Worm (Caenorhabditis elegans): ENCODE data around the gene Y57G11C.22.

Y57G11C.22 gene

DNA sequence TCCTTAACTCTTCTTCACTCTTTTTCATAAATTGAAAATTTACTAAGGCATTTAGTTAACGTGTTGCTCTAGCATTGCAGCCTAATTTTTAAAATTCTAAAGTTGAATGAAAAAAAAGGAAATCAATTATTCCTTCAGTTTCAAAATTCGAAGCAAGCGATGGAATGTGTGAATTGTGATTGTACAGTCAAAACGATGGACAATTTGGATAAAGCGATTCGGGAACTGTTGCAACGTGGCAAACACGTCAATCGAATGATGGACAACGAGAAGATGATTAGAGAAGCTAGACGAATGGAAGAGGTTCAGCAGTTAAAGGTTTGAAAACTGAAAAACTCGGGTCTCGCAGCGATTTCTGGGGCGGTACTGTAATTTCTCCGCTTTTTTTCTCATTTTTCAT is 37.8 kb upstream of the Y57G11C.22 start, which contains the start of gene Y57G11C.14:
Gene Y57G11C.14 (plus strand): TSS at position 126 of the 400 bp plus-strand sequence.
- TF ChIP-seq ceh-13 (GFP tag; optimal IDR thresholded peaks at IDR 0.05) = no peak
- no peak for TF ChIP-seq flt-1 (GFP tag; IDR thresholded peaks at IDR 0.05)
- TF ChIP-seq hmbx-1 (tag; optimal IDR thresholded peaks at IDR 0.05) = no peak
- TF ChIP-seq ets-7 (tag; optimal IDR thresholded peaks at IDR 0.05) = no peak
- no peak for TF ChIP-seq hmg-4 (GFP tag; optimal IDR thresholded peaks at IDR 0.05)
- TF ChIP-seq hnd-1 (tag; optimal IDR thresholded peaks at IDR 0.05) = no peak
- TF ChIP-seq tbx-11 (GFP tag; IDR thresholded peaks at IDR 0.05) = no peak
- TF ChIP-seq ceh-36 (tag; optimal IDR thresholded peaks at IDR 0.05) = no peak
- no peak for TF ChIP-seq scrt-1 (GFP tag; IDR thresholded peaks at IDR 0.05)
- TF ChIP-seq B0310.2 (tag; optimal IDR thresholded peaks at IDR 0.05) = no peak
- no peak for TF ChIP-seq tbx-37 (GFP tag; conservative IDR thresholded peaks at IDR 0.05)
- TF ChIP-seq aly-1 (tag; optimal IDR thresholded peaks at IDR 0.05) = no peak
- no peak for TF ChIP-seq sea-1 (GFP tag; conservative IDR thresholded peaks at IDR 0.05)
- TF ChIP-seq ama-1 (optimal IDR thresholded peaks at IDR 0.05) = no peak

DNA sequence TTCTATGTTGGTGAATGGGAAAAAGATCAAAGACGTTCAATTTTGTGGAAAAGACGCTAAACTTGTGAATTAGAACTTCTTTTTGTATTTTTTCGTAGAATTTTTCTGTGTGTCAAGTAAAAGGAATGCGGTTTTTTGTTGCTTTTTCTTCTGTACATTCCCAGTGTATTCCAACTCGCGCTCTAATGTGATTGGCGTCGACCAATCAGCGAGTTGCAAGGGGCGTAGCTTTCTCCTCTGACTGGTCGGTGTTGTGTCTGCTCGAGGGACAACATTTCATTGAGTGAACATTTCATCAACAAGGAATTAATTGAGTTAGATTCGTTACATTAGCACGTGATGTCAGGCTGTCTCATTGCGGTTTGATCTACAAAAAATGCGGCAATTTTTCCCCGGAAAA is 36.1 kb upstream of the Y57G11C.22 start:
- no peak for TF ChIP-seq aly-1 (tag; optimal IDR thresholded peaks at IDR 0.05)
- TF ChIP-seq F13C5.2 (tag; optimal IDR thresholded peaks at IDR 0.05) = no peak
- TF ChIP-seq sea-1 (GFP tag; conservative IDR thresholded peaks at IDR 0.05) = no peak
- no peak for TF ChIP-seq ets-7 (tag; optimal IDR thresholded peaks at IDR 0.05)
- no peak for TF ChIP-seq hnd-1 (tag; optimal IDR thresholded peaks at IDR 0.05)
- no peak for TF ChIP-seq B0310.2 (tag; optimal IDR thresholded peaks at IDR 0.05)
- TF ChIP-seq tra-4 (tag; optimal IDR thresholded peaks at IDR 0.05) = no peak
- no peak for TF ChIP-seq hmg-4 (GFP tag; optimal IDR thresholded peaks at IDR 0.05)
- TF ChIP-seq scrt-1 (GFP tag; IDR thresholded peaks at IDR 0.05) = no peak
- TF ChIP-seq hmbx-1 (tag; optimal IDR thresholded peaks at IDR 0.05) = no peak
- no peak for TF ChIP-seq pes-1 (GFP tag; IDR thresholded peaks at IDR 0.05)
- TF ChIP-seq tbx-37 (GFP tag; conservative IDR thresholded peaks at IDR 0.05) = no peak
- no peak for TF ChIP-seq ceh-13 (GFP tag; optimal IDR thresholded peaks at IDR 0.05)
- TF ChIP-seq ceh-36 (tag; optimal IDR thresholded peaks at IDR 0.05) = no peak
- TF ChIP-seq flt-1 (GFP tag; IDR thresholded peaks at IDR 0.05) = no peak

DNA sequence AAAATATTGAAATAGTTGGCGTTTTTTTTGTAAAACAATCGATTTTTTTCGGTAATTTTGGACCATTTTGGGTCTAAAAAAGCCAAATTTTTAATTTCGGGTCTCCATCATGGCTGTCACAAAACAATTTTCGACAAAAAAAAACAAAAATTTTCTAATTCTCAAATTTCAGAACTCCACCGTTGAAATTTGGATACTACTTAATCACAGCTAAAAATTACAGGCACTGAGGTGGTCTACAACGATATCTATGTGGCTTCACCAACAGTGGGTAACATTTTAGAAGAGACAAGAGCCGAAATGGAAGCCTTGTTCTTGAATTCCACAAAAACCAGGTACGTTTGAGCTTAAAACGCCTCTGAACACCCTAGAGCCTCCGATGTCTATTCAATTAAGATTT is 34.7 kb upstream of the Y57G11C.22 start, which contains the start of gene Y57G11C.1142:
Gene Y57G11C.1142 (plus strand): TSS at position 301 of the 400 bp plus-strand sequence.
- TF ChIP-seq flt-1 (GFP tag; IDR thresholded peaks at IDR 0.05) (no peak), sea-1 (GFP tag; conservative IDR thresholded peaks at IDR 0.05) (no peak), scrt-1 (GFP tag; IDR thresholded peaks at IDR 0.05) (no peak), tbx-11 (GFP tag; IDR thresholded peaks at IDR 0.05) (no peak), hmg-4 (GFP tag; optimal IDR thresholded peaks at IDR 0.05) (no peak), ama-1 (optimal IDR thresholded peaks at IDR 0.05) (no peak), ceh-13 (GFP tag; optimal IDR thresholded peaks at IDR 0.05) (no peak), tbx-37 (GFP tag; conservative IDR thresholded peaks at IDR 0.05) (no peak), ets-7 (tag; optimal IDR thresholded peaks at IDR 0.05) (no peak), hnd-1 (tag; optimal IDR thresholded peaks at IDR 0.05) (no peak), F13C5.2 (tag; optimal IDR thresholded peaks at IDR 0.05) (no peak), B0310.2 (tag; optimal IDR thresholded peaks at IDR 0.05) (no peak), aly-1 (tag; optimal IDR thresholded peaks at IDR 0.05) (no peak), tra-4 (tag; optimal IDR thresholded peaks at IDR 0.05) (no peak), ceh-36 (tag; optimal IDR thresholded peaks at IDR 0.05) (no peak), hmbx-1 (tag; optimal IDR thresholded peaks at IDR 0.05) (no peak), pes-1 (GFP tag; IDR thresholded peaks at IDR 0.05) (no peak)

DNA sequence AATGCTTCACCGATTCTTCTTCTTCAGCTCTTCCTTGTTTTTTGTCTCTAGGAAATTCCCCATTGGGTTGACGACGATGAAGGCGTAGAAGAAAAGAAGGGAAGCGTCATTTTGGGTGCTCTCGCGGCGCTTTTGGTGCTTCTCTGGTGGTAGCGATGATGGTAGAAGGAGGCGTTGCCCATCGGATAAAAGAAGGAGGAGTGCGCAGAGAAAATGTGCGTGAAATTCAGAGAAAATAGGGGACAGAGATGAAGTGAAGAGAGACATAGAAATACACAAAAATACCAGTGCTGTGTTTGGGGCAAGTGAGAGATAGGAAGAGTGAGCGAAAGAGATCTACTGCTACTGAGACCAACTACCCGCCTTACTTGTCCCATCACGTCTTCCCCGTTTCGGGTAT is 30.1 kb upstream of the Y57G11C.22 start, which contains the start of gene oig-5:
Gene oig-5 (plus strand): TSS at position 301 of the 400 bp plus-strand sequence.
- TF ChIP-seq hmbx-1 (tag; optimal IDR thresholded peaks at IDR 0.05) (no peak), scrt-1 (GFP tag; IDR thresholded peaks at IDR 0.05) (no peak), aly-1 (tag; optimal IDR thresholded peaks at IDR 0.05) (no peak), tra-4 (tag; optimal IDR thresholded peaks at IDR 0.05) (no peak), B0310.2 (tag; optimal IDR thresholded peaks at IDR 0.05) (no peak), ceh-13 (GFP tag; optimal IDR thresholded peaks at IDR 0.05) (no peak), ama-1 (optimal IDR thresholded peaks at IDR 0.05) (no peak), F13C5.2 (tag; optimal IDR thresholded peaks at IDR 0.05) (no peak), flt-1 (GFP tag; IDR thresholded peaks at IDR 0.05) (no peak)

DNA sequence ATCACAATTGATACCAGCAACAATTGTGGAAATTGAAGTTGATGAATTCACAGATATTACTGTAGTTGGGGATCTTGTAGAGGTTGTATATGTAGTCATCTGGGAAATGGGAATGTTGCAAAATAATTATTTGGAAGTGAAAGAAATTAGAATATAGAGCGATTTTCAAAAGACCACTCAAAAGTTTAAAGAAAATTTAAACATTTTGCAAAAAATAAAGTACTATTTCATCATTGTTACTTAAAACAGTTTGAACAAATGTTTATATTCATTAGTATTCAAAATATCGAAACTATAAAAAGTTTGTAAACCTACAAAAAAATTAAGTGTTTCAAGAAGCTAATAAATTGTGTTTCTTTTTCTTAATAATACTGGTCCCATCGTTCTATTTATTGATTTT is 20.7 kb upstream of the Y57G11C.22 start, which contains the start of gene Y57G11C.46:
Gene Y57G11C.46 (minus strand): TSS at position 101 of the 400 bp plus-strand sequence.
- TF ChIP-seq hmbx-1 (tag; optimal IDR thresholded peaks at IDR 0.05) = no peak
- TF ChIP-seq tra-4 (tag; optimal IDR thresholded peaks at IDR 0.05) = no peak
- TF ChIP-seq ceh-13 (GFP tag; optimal IDR thresholded peaks at IDR 0.05) = no peak
- TF ChIP-seq ets-7 (tag; optimal IDR thresholded peaks at IDR 0.05) = no peak
- TF ChIP-seq hmg-4 (GFP tag; optimal IDR thresholded peaks at IDR 0.05) = no peak
- no peak for TF ChIP-seq pes-1 (GFP tag; IDR thresholded peaks at IDR 0.05)
- no peak for TF ChIP-seq ama-1 (optimal IDR thresholded peaks at IDR 0.05)
- no peak for TF ChIP-seq aly-1 (tag; optimal IDR thresholded peaks at IDR 0.05)
- no peak for TF ChIP-seq scrt-1 (GFP tag; IDR thresholded peaks at IDR 0.05)
- TF ChIP-seq B0310.2 (tag; optimal IDR thresholded peaks at IDR 0.05) = no peak
- no peak for TF ChIP-seq F13C5.2 (tag; optimal IDR thresholded peaks at IDR 0.05)
- TF ChIP-seq sea-1 (GFP tag; conservative IDR thresholded peaks at IDR 0.05) = no peak
- TF ChIP-seq tbx-37 (GFP tag; conservative IDR thresholded peaks at IDR 0.05) = no peak
- TF ChIP-seq ceh-36 (tag; optimal IDR thresholded peaks at IDR 0.05) = no peak
- TF ChIP-seq tbx-11 (GFP tag; IDR thresholded peaks at IDR 0.05) = no peak
- TF ChIP-seq flt-1 (GFP tag; IDR thresholded peaks at IDR 0.05) = no peak

DNA sequence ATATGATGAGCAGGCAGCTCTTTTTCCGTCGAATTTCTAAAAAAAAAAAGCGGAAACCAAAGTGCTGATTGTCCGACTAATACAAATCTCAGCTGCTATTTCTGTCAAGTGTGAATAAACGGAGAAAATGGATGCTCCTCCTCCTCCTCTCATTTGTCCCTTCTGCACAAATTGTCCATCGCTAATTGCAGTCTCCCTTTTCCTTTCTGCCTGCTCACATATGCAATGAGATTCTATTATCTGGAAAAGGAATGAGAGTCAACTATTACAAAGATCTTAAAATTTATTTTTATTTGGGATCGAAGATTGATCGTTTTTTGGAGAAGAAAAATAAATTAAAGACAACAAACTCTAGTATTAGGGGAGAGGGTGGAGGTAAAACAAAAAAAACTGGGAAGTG is 14.7 kb upstream of the Y57G11C.22 start:
- TF ChIP-seq ama-1 (optimal IDR thresholded peaks at IDR 0.05) (peak; percentile 38), ceh-13 (GFP tag; optimal IDR thresholded peaks at IDR 0.05) (no peak), hmbx-1 (tag; optimal IDR thresholded peaks at IDR 0.05) (no peak), F13C5.2 (tag; optimal IDR thresholded peaks at IDR 0.05) (no peak)

DNA sequence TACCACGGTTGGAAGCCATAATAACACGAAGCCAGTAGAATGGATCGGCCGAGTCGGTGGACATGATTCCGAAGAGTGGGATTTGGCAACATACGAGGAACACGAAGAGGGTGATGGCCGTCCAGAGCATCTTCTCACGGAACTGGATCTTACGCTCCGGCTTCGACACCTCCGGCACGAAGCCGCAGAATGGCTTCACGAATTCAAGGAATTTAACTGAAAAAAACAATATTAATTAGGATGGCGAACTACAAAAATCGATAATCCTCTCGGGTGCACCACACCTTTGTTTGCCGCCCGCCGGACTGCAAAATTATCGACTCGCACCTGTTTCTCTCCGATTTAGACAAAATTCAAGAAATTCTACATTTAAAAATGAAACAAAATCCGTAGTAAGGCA is 12.8 kb upstream of the Y57G11C.22 start:
- TF ChIP-seq ets-7 (tag; optimal IDR thresholded peaks at IDR 0.05) = no peak
- TF ChIP-seq hmbx-1 (tag; optimal IDR thresholded peaks at IDR 0.05) = no peak
- TF ChIP-seq tbx-37 (GFP tag; conservative IDR thresholded peaks at IDR 0.05) = no peak
- no peak for TF ChIP-seq hmg-4 (GFP tag; optimal IDR thresholded peaks at IDR 0.05)
- no peak for TF ChIP-seq ceh-13 (GFP tag; optimal IDR thresholded peaks at IDR 0.05)
- no peak for TF ChIP-seq ama-1 (optimal IDR thresholded peaks at IDR 0.05)
- no peak for TF ChIP-seq flt-1 (GFP tag; IDR thresholded peaks at IDR 0.05)
- TF ChIP-seq ceh-36 (tag; optimal IDR thresholded peaks at IDR 0.05) = no peak
- TF ChIP-seq pes-1 (GFP tag; IDR thresholded peaks at IDR 0.05) = no peak
- TF ChIP-seq F13C5.2 (tag; optimal IDR thresholded peaks at IDR 0.05) = no peak
- no peak for TF ChIP-seq scrt-1 (GFP tag; IDR thresholded peaks at IDR 0.05)
- TF ChIP-seq tra-4 (tag; optimal IDR thresholded peaks at IDR 0.05) = no peak
- no peak for TF ChIP-seq aly-1 (tag; optimal IDR thresholded peaks at IDR 0.05)
- TF ChIP-seq hnd-1 (tag; optimal IDR thresholded peaks at IDR 0.05) = no peak
